Fruit fly (Drosophila melanogaster) Kc167 (cell line): Measurements from ENCODE around the gene Klp61F.
"Not testable (repeated sequence)": the region's sequence is repeated elsewhere in the genome, so short reads cannot be mapped to it uniquely, and the experiment has no call there.

Source experiments
- Myc ChIP-seq: fragments of >200 bp; optimal IDR thresholded peaks from 2 replicates; lab custom pipeline; 2017; ENCODE audit warnings: missing external identifiers
- Sin3A ChIP-seq: fragments of >200 bp; optimal IDR thresholded peaks from 2 replicates; lab custom pipeline; 2018; ENCODE audit warnings: missing external identifiers
- h ChIP-seq: fragments of >200 bp; optimal IDR thresholded peaks from 3 replicates; lab custom pipeline; 2018; ENCODE audit warnings: missing external identifiers
- insv ChIP-seq: fragments of >200 bp; optimal IDR thresholded peaks from 3 replicates; lab custom pipeline; 2018; ENCODE audit warnings: missing external identifiers
- psq ChIP-seq: fragments of >200 bp; optimal IDR thresholded peaks from 2 replicates; lab custom pipeline; 2017; ENCODE audit warnings: missing external identifiers
- ttk ChIP-seq: sonication (Bioruptor generic); optimal IDR thresholded peaks from 2 replicates; lab custom pipeline; 2017; ENCODE audit warnings: missing external identifiers

Gene Klp61F

DNA sequence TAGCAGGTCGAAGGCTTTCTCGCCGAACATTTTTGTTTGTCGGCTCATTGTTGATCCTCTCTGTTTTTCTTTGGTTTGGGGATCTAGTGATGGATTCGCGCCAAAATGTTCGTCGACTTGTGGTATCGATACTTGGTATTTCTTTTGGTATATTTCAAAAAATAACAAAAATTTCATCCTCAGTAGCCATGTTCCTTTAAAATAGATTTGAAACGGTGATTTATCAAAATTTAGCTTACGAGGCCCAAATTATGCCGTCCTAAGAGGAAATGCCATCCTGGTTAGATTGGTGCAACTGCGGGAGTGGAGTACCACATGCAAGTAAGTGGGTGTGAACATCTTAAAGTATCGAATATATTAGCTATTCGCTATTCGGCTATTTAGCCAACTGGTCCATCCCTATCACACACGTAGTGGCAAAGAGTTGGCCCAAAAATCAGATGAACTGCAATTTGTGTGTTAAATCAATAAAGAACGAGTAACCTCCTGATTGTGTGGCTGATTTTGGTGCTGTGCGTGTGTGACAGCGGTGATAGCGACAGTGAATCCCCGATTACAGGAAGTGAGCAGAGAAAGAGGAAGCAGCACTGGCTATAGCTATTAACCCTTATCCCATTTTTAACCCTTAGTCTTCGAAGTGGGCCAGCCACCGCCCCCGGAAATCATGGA lies 2.1 kb upstream of the Klp61F start, which contains the start of the genes Psf1 and Sac1:
Psf1 (minus strand) TSS at position 51 of the 669 bp plus-strand sequence.
Sac1 (plus strand) TSS at position 191 of the 669 bp plus-strand sequence.
- TF ChIP-seq Myc (lab: Kevin White, UChicago) (no peak), insv (lab: Kevin White, UChicago) (no peak), psq (lab: Kevin White, UChicago) (no peak), h (lab: Kevin White, UChicago) (no peak), ttk (no peak), Sin3A (lab: Kevin White, UChicago) (no peak)

DNA sequence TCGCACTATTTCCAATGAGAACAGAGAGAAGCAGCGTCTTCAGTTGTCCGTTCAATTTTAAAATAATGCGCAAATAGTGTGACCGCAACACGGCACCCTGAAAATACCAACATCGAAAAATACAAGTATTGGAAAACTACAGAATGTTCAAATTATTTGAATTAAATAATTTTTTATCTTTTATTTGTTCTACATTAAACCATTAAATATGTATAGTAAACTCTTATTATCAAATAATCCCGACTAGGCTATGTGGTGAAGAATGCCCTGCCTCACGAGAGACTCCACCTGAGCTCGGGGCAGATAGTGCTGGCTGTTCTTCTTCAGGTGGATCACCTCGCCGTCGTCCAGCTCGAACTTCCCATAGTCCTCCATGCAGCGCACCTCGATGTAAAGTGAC lies 1.1 kb upstream of the Klp61F start, which contains the start of gene CG32318:
CG32318 (minus strand) TSS at position 101 of the 400 bp plus-strand sequence.
- TF ChIP-seq Sin3A (lab: Kevin White, UChicago); ttk; insv (lab: Kevin White, UChicago): not testable (repeated sequence)

DNA sequence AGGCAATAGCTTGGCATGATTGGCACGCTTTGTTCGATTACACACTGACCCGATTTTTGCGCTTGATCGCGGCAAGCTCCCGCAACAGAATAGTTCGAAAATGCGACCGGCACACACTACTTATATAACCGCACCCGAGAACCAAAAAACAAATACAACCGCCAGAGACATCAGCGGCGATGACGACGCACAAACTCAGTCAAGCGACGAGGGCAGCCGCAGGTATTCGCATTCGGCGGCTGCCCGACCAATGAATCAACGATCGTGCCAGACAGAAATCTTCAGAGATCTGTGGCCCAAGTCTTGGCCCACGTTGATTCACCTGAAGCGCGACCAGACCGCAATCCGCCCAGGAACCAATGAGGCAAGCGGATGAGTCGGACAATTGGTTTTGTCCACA lies 7.5 kb downstream of the Klp61F start, which contains the start of gene CG9192:
CG9192 (minus strand) TSS at position 101 of the 400 bp plus-strand sequence.
- TF ChIP-seq psq (lab: Kevin White, UChicago) = no peak
- TF ChIP-seq ttk = no peak
- no peak for TF ChIP-seq insv (lab: Kevin White, UChicago)
- TF ChIP-seq Myc (lab: Kevin White, UChicago) = no peak
- no peak for TF ChIP-seq h (lab: Kevin White, UChicago)
- no peak for TF ChIP-seq Sin3A (lab: Kevin White, UChicago)

- no peak for TF ChIP-seq Sin3A (lab: Kevin White, UChicago)
- no peak for TF ChIP-seq h (lab: Kevin White, UChicago)
- no peak for TF ChIP-seq ttk
- TF ChIP-seq insv (lab: Kevin White, UChicago) = no peak
- TF ChIP-seq Myc (lab: Kevin White, UChicago) = no peak
- TF ChIP-seq psq (lab: Kevin White, UChicago) = no peak
Observed at dm6 chr3L:1235426-1235825, 10.3 kb downstream of the Klp61F start, which contains the start of gene galene. galene (plus strand) TSS chr3L:1235726.

DNA sequence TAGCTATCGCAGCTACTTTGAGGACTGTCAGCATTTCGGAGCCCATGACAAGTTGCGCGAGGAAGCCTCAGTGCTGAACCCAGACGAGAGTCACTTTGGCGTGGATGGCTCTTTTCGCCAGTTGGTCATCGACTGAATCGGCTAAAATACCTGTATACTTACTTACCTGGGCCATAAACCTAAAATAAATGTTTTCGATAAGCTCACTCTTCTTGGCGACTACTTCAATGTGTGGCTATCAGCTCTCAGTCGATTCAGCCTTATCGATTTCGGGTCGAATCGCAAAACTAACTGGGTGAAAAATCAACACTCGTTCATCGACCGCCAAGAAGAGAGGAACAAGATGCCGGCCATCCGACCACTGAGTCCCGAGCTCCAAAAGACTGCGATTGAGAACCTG lies 11.9 kb downstream of the Klp61F start, which contains the start of gene CG33966:
CG33966 (plus strand) TSS at position 301 of the 400 bp plus-strand sequence.
- no peak for TF ChIP-seq Sin3A (lab: Kevin White, UChicago)

DNA sequence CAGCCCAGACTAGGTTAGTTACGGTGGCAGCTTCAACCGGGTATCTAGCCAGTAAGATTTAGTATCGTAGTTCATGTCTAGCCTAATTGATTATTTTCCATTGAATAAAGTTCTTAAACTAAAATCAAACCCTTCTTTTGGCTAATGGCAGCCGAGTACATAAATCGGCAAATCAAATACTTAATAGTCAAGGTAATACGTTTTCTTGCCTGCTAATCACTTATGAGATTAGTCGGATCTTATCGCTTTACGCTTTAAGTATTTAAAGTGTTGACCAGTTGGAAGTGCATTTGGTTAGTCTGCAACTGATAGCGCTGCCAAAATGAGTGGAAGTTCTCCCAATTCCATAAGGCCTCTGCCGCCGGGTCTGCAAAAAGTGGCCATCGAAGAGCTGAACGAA lies 13.1 kb downstream of the Klp61F start, which contains the start of gene CG33965:
CG33965 (plus strand) TSS at position 301 of the 400 bp plus-strand sequence.
- TF ChIP-seq psq (lab: Kevin White, UChicago) = no peak
- TF ChIP-seq Sin3A (lab: Kevin White, UChicago) = no peak
- no peak for TF ChIP-seq ttk
- TF ChIP-seq Myc (lab: Kevin White, UChicago) = no peak

DNA sequence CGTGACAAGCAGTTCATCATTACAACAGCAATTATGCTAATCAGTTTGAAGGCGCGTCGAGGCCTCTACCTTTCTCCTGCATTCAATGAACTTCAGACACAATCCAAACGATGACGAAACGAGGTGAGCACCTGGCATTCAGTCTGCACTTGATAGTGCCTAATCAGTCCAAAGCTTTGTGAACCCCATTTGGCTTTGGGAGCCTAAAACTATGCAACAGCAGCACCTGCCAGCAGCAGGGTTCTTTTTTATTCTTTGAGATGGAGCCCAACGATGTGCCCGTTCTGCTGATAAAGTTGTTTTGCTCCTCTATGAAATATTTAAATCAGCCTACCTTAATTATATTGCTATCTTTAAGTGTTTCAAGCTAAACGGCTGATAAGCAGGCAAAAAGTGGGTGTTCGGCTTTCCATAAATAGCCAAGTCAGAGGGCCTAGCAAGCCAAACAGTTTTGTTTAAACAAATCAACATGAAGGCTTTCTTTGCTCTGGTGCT lies 18.4 kb downstream of the Klp61F start, which contains the start of gene LysS:
LysS (plus strand) TSS at position 445 of the 495 bp plus-strand sequence.
- TF ChIP-seq ttk (no peak), Sin3A (lab: Kevin White, UChicago) (no peak), h (lab: Kevin White, UChicago) (no peak), insv (lab: Kevin White, UChicago) (no peak), psq (lab: Kevin White, UChicago) (no peak), Myc (lab: Kevin White, UChicago) (no peak)

- TF ChIP-seq ttk = no peak
- TF ChIP-seq insv (lab: Kevin White, UChicago) = no peak
- TF ChIP-seq h (lab: Kevin White, UChicago) = no peak
- TF ChIP-seq Sin3A (lab: Kevin White, UChicago) = no peak
- no peak for TF ChIP-seq psq (lab: Kevin White, UChicago)
- no peak for TF ChIP-seq Myc (lab: Kevin White, UChicago)
Observed at dm6 chr3L:1218596-1218995, 27.1 kb downstream of the Klp61F start, which contains the start of gene LysP. LysP (minus strand) TSS chr3L:1218696.

DNA sequence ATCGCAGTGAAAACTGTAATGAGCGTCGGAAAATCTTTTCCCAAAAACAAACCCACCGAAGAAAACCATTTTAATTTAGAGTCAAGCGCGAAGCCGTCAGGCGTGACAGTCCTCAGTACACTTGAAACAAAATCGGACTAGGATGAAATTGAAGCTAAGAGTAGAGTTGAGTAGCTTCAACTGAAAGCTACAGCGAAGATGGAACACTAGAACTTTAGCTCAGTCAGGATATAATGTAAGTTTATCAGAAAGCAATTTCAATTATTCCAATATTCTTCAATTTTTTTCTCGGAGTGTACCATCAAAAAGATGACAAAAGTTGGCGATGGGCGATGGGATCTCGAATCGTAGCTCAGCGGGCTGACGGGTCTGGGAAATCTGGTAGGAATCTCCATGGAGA lies 29.2 kb downstream of the Klp61F start:
- TF ChIP-seq Sin3A (lab: Kevin White, UChicago) = no peak
- no peak for TF ChIP-seq h (lab: Kevin White, UChicago)
- TF ChIP-seq insv (lab: Kevin White, UChicago) = no peak
- no peak for TF ChIP-seq ttk
- no peak for TF ChIP-seq psq (lab: Kevin White, UChicago)
- TF ChIP-seq Myc (lab: Kevin White, UChicago) = no peak

DNA sequence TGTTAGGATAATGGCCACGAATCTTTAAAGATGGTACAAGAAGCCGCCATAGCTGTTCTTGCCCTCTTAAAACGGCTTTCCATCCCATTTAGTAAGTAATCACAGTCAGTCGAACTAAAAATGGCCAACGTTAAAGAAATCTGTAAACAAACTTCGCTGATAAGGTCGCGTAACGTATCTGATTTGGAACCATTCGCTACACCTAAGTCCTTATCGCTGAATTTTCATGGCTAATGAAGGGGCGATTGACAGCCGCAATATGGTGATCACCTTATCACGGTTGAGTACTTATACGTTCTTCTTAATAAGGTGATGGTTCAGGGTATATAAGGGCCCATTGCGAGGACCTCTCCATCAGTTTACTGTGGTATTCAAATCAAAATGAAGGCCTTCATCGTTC lies 33.1 kb downstream of the Klp61F start, which contains the start of gene LysE:
LysE (plus strand) TSS at position 257 of the 400 bp plus-strand sequence.
- TF ChIP-seq h (lab: Kevin White, UChicago) (no peak), Sin3A (lab: Kevin White, UChicago) (no peak), psq (lab: Kevin White, UChicago) (no peak), insv (lab: Kevin White, UChicago) (no peak), ttk (no peak), Myc (lab: Kevin White, UChicago) (no peak)

DNA sequence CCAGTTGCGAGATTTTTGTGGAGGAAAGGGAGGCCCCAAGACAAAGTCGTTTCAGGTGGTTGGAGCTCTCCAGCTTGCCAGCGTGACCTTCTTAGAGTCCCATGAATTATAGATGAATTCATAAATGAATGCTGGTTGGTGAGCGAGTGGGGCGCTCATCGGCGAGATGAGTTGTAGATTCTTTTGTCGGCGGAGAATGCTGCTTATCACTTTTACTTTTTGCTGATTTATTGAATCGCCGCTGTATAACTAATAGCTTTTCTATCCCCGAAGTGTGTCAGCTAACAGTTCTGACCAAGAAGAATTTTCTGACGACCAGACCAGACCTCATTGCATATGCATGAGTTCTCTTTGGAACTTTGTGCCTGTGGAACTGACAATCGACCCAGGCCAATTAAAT lies 33.6 kb downstream of the Klp61F start:
- TF ChIP-seq Sin3A (lab: Kevin White, UChicago) (no peak), insv (lab: Kevin White, UChicago) (no peak), Myc (lab: Kevin White, UChicago) (no peak), ttk (no peak), h (lab: Kevin White, UChicago) (no peak), psq (lab: Kevin White, UChicago) (no peak)

DNA sequence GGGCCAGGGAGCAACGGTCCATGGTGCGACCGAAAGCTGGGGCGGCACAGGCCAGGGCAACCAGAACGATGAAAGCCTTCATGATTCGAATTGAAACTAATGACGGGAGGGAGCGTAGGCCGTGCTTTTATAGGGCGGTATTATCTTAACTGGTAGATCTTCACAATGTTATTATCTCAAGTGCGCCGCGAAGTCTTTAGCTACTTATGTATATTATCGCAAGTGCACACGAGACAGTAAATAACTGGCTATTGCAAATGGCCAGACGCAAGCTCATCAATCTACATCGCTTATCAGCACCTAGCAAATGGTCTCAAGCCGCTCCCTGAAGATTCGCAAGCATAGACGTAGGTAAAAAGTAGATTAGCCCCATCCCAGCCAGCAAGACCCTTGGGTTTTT lies 34.6 kb downstream of the Klp61F start, which contains the start of gene LysD:
LysD (minus strand) TSS at position 101 of the 400 bp plus-strand sequence.
- no peak for TF ChIP-seq psq (lab: Kevin White, UChicago)
- TF ChIP-seq h (lab: Kevin White, UChicago) = no peak
- TF ChIP-seq ttk = no peak
- no peak for TF ChIP-seq Sin3A (lab: Kevin White, UChicago)
- no peak for TF ChIP-seq Myc (lab: Kevin White, UChicago)
- TF ChIP-seq insv (lab: Kevin White, UChicago) = no peak
